Fruit fly (Drosophila melanogaster) whole organism, embryonic: ENCODE measurements around the gene CG6847.
A peak's percentile ranks its signal among the peaks of the same experiment; 100 is the strongest.

Source experiments
- Bgb ChIP-seq: fragments of 200-800 bp; sonication (Bioruptor generic); IDR thresholded peaks from 2 replicates; pipeline ENCODE4 v1.3.6; 2022; ENCODE audit warnings: missing biosample characterization, missing genetic modification characterization; ENCODE audit not compliant: partially characterized antibody
- CG1024 ChIP-seq: fragments of 200-800 bp; sonication (Bioruptor generic); IDR thresholded peaks from 2 replicates; pipeline ENCODE4 v1.3.6; 2022; ENCODE audit warnings: missing biosample characterization, missing genetic modification characterization
- CG11085 ChIP-seq: fragments of 200-800 bp; sonication (Bioruptor generic); IDR thresholded peaks from 2 replicates; pipeline ENCODE4 v1.3.6; 2022; ENCODE audit warnings: missing biosample characterization, missing genetic modification characterization
- CG11456 ChIP-seq: fragments of 200-800 bp; sonication (Bioruptor generic); IDR thresholded peaks from 3 replicates; pipeline ENCODE4 v1.3.6; 2022; ENCODE audit warnings: missing biosample characterization, missing genetic modification characterization
- CG11560 ChIP-seq: fragments of 200-800 bp; sonication (Bioruptor generic); IDR thresholded peaks from 3 replicates; pipeline ENCODE4 v1.3.6; 2022; ENCODE audit warnings: missing biosample characterization, missing genetic modification characterization
- CG12071 ChIP-seq: fragments of 200-800 bp; sonication (Bioruptor generic); optimal IDR thresholded peaks from 3 replicates; lab custom pipeline; 2018; ENCODE audit warnings: missing biosample characterization, mild to moderate bottlenecking, missing genetic modification characterization
- CG13775 ChIP-seq: fragments of 200-800 bp; sonication (Bioruptor generic); optimal IDR thresholded peaks from 3 replicates; lab custom pipeline; 2017; ENCODE audit warnings: missing biosample characterization, mild to moderate bottlenecking, missing genetic modification characterization
- CG14050 ChIP-seq: fragments of 200-800 bp; sonication (Bioruptor generic); IDR thresholded peaks from 3 replicates; pipeline ENCODE4 v1.3.6; 2022; ENCODE audit warnings: missing biosample characterization, missing genetic modification characterization
- CG17829 ChIP-seq: fragments of 200-800 bp; optimal IDR thresholded peaks from 2 replicates; lab custom pipeline; 2019; ENCODE audit warnings: missing biosample characterization, mild to moderate bottlenecking, missing genetic modification characterization, moderate library complexity
- CG1792 ChIP-seq: fragments of 200-800 bp; sonication (Bioruptor generic); optimal IDR thresholded peaks from 2 replicates; lab custom pipeline; 2016; ENCODE audit warnings: missing biosample characterization, missing genetic modification characterization
- CG2889 ChIP-seq: fragments of 200-800 bp; sonication (Bioruptor generic); IDR thresholded peaks from 3 replicates; pipeline ENCODE4 v1.3.6; 2022; ENCODE audit warnings: missing biosample characterization, missing genetic modification characterization
- CG32532 ChIP-seq: fragments of 200-800 bp; sonication (Bioruptor generic); IDR thresholded peaks from 2 replicates; pipeline ENCODE4 v1.3.6; 2022; ENCODE audit warnings: missing biosample characterization, missing genetic modification characterization
- CG3407 ChIP-seq: fragments of 200-800 bp; sonication (Bioruptor generic); optimal IDR thresholded peaks from 2 replicates; lab custom pipeline; 2018; ENCODE audit warnings: missing biosample characterization, mild to moderate bottlenecking, missing genetic modification characterization
- CG43689 ChIP-seq: fragments of 200-800 bp; sonication (Bioruptor generic); IDR thresholded peaks from 2 replicates; pipeline ENCODE4 v1.3.6; 2022; ENCODE audit warnings: missing biosample characterization, missing genetic modification characterization
- CG5953 ChIP-seq: fragments of 200-800 bp; sonication (Bioruptor generic); IDR thresholded peaks from 2 replicates; pipeline ENCODE4 v1.3.6; 2022; ENCODE audit warnings: missing biosample characterization, missing genetic modification characterization
- CG6689 ChIP-seq: fragments of 200-800 bp; sonication (Bioruptor generic); IDR thresholded peaks from 2 replicates; pipeline ENCODE4 v1.3.6; 2022; ENCODE audit warnings: missing biosample characterization, missing genetic modification characterization
- CG6791 ChIP-seq: fragments of 200-800 bp; sonication (Bioruptor generic); IDR thresholded peaks from 3 replicates; pipeline ENCODE4 v1.3.6; 2022; ENCODE audit warnings: missing biosample characterization, missing genetic modification characterization; ENCODE audit not compliant: partially characterized antibody
- CTCF ChIP-seq: fragments of 200-800 bp; sonication (Bioruptor generic); optimal IDR thresholded peaks from 2 replicates; lab custom pipeline; 2017; ENCODE audit warnings: missing biosample characterization, mild to moderate bottlenecking, missing genetic modification characterization, moderate library complexity
- ERR ChIP-seq: fragments of 200-800 bp; sonication (Bioruptor generic); optimal IDR thresholded peaks from 2 replicates; lab custom pipeline; 2016; ENCODE audit warnings: missing biosample characterization, missing genetic modification characterization
- Elba2 ChIP-seq: fragments of 200-800 bp; sonication (Bioruptor generic); optimal IDR thresholded peaks from 3 replicates; lab custom pipeline; 2016; ENCODE audit warnings: missing biosample characterization, missing genetic modification characterization
- Fer1 ChIP-seq: fragments of 200-800 bp; sonication (Bioruptor generic); optimal IDR thresholded peaks from 2 replicates; lab custom pipeline; 2017; ENCODE audit warnings: missing biosample characterization, mild to moderate bottlenecking, missing genetic modification characterization
- HLH4C ChIP-seq: fragments of 200-800 bp; sonication (Bioruptor generic); IDR thresholded peaks from 3 replicates; pipeline ENCODE4 v1.3.6; 2022; ENCODE audit warnings: missing biosample characterization, missing genetic modification characterization; ENCODE audit not compliant: partially characterized antibody
- HLH54F ChIP-seq: fragments of 200-800 bp; sonication (Bioruptor generic); optimal IDR thresholded peaks from 3 replicates; lab custom pipeline; 2016; ENCODE audit warnings: missing biosample characterization, missing genetic modification characterization
- HLHmδ ChIP-seq: fragments of 200-800 bp; sonication (Bioruptor generic); optimal IDR thresholded peaks from 2 replicates; lab custom pipeline; 2018; ENCODE audit warnings: missing biosample characterization, mild to moderate bottlenecking, missing genetic modification characterization, moderate library complexity
- Med ChIP-seq: fragments of 200-800 bp; sonication (Bioruptor generic); peaks from one replicate; lab custom pipeline; 2016; ENCODE audit warnings: missing biosample characterization, missing genetic modification characterization, mild to moderate bottlenecking, inconsistent platforms, moderate library complexity
- Ravus ChIP-seq: fragments of 200-800 bp; sonication (Bioruptor generic); IDR thresholded peaks from 2 replicates; pipeline ENCODE4 v1.3.6; 2022; ENCODE audit warnings: missing biosample characterization, missing genetic modification characterization
- Usf ChIP-seq: fragments of 200-800 bp; sonication (Bioruptor generic); optimal IDR thresholded peaks from 2 replicates; lab custom pipeline; 2017; ENCODE audit warnings: missing genotype, missing biosample characterization, missing genetic modification characterization
- chif ChIP-seq, 2 experiments: fragments of 200-800 bp; sonication (Bioruptor generic); optimal IDR thresholded peaks; 3 replicates each; lab custom pipeline; 2016; ENCODE audit warnings: missing biosample characterization in 2 of 2, missing genetic modification characterization in 2 of 2
- chn ChIP-seq: fragments of 200-800 bp; sonication (Bioruptor generic); optimal IDR thresholded peaks from 2 replicates; lab custom pipeline; 2016; ENCODE audit warnings: missing biosample characterization, missing genetic modification characterization
- cwo ChIP-seq: fragments of 200-800 bp; sonication (Bioruptor generic); optimal IDR thresholded peaks from 3 replicates; lab custom pipeline; 2017; ENCODE audit warnings: missing biosample characterization, missing genetic modification characterization, mild to moderate bottlenecking, moderate library complexity, missing genetic modification reagents
- disco-r ChIP-seq: fragments of 200-800 bp; sonication (Bioruptor generic); optimal IDR thresholded peaks from 2 replicates; lab custom pipeline; 2016; ENCODE audit warnings: missing biosample characterization, missing genetic modification characterization
- fd64A ChIP-seq: fragments of 200-800 bp; sonication (Bioruptor generic); optimal IDR thresholded peaks from 3 replicates; lab custom pipeline; 2018; ENCODE audit warnings: missing biosample characterization, mild to moderate bottlenecking, missing genetic modification characterization
- grau ChIP-seq: fragments of 200-800 bp; optimal IDR thresholded peaks from 3 replicates; lab custom pipeline; 2019; ENCODE audit warnings: missing biosample characterization, mild to moderate bottlenecking, missing genetic modification characterization, moderate library complexity
- gt ChIP-seq: fragments of 200-800 bp; sonication (Bioruptor generic); IDR thresholded peaks from 2 replicates; pipeline ENCODE4 v1.3.6; 2022; ENCODE audit warnings: missing biosample characterization, missing genetic modification characterization
- lilli ChIP-seq: fragments of 200-800 bp; sonication (Bioruptor generic); optimal IDR thresholded peaks from 3 replicates; lab custom pipeline; 2016; ENCODE audit warnings: missing biosample characterization, missing genetic modification characterization
- lov ChIP-seq, 2 experiments: fragments of 200-800 bp in 1 of 2; fragments of >200 bp in 1 of 2; sonication (Bioruptor generic) in 1 of 2; IDR thresholded peaks in 1 of 2; optimal IDR thresholded peaks in 1 of 2; 2 replicates in 1 of 2; 3 replicates in 1 of 2; pipeline versions ENCODE4 v1.3.6 to Lab custom; 2017 to 2022; ENCODE audit warnings: missing biosample characterization in 1 of 2, missing genetic modification characterization in 1 of 2
- peb ChIP-seq: fragments of 200-800 bp; sonication (Bioruptor generic); IDR thresholded peaks from 2 replicates; pipeline ENCODE4 v1.3.6; 2022; ENCODE audit warnings: missing biosample characterization, missing genetic modification characterization
- pita ChIP-seq: fragments of 200-800 bp; sonication (Bioruptor generic); optimal IDR thresholded peaks from 2 replicates; lab custom pipeline; 2017; ENCODE audit warnings: missing biosample characterization, mild to moderate bottlenecking, missing genetic modification characterization
- psq ChIP-seq: fragments of 200-800 bp; sonication (Bioruptor generic); optimal IDR thresholded peaks from 2 replicates; lab custom pipeline; 2017; ENCODE audit warnings: missing biosample characterization, missing genetic modification characterization
- sd ChIP-seq: fragments of 200-800 bp; sonication (Bioruptor generic); optimal IDR thresholded peaks from 3 replicates; lab custom pipeline; 2018; ENCODE audit warnings: missing biosample characterization, mild to moderate bottlenecking, missing genetic modification characterization, moderate library complexity
- stwl ChIP-seq: fragments of 200-800 bp; sonication (Bioruptor generic); optimal IDR thresholded peaks from 3 replicates; lab custom pipeline; 2018; ENCODE audit warnings: missing biosample characterization, mild to moderate bottlenecking, missing genetic modification characterization, moderate library complexity
- tap ChIP-seq: fragments of 200-800 bp; optimal IDR thresholded peaks from 3 replicates; lab custom pipeline; 2019; ENCODE audit warnings: missing biosample characterization, mild to moderate bottlenecking, missing genetic modification characterization, moderate library complexity
- vfl ChIP-seq: fragments of 200-800 bp; sonication (Bioruptor generic); optimal IDR thresholded peaks from 2 replicates; lab custom pipeline; 2016; ENCODE audit warnings: missing biosample characterization, missing genetic modification characterization
- zen ChIP-seq: fragments of 200-800 bp; sonication (Bioruptor generic); optimal IDR thresholded peaks from 3 replicates; lab custom pipeline; 2018; ENCODE audit warnings: missing biosample characterization, mild to moderate bottlenecking, missing genetic modification characterization, moderate library complexity

The CG6847 gene

DNA sequence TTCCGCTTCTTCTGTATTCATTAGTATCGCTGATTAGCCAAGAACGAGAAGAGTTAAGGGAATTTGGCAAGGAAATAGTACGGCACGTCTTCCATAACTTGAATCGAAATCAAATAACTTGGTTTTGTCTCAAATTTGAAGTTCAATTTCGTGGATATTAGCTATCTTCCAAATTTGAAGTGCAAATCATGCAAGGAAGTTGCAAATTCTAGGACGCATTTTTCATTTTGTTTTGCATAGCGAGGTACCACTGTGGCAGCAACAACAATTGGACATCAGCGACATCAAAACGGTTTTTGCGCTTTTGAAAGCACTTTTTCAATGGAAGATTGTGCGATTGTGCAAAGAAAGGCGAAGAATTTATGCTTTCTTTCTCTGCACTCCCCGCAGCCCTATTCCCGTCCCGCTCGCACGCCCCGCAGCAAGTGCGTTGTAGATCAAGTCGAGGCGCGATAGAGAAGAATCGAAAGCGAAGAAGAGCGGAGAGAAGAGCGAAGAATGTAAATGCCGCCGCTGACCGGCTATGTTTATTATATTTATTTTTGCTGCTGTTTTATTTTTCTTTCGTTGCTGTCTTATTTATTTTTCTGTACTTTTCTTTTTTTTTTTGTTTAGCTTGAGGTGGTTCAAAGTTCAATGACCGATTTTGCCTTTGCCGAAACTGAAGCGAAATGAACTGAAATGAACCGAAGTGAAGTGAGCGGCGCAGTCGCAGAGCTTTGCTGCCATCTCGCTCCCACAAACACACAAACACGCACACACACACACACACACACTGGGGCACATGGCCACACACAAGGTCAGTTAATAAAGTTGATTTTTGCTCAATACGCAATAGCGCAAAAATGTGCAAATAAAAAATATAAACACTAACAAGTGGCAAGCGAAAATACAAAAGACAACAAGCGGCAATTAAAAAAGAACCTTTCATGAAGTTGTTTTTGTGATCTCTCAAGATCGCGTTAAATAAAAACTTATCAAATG, 29.8 kb upstream of the CG6847 start (continued):
- TF ChIP-seq vfl (GFP tag; lab: Kevin White, UChicago) (peak; percentile 28), CG1024 (GFP tag; lab: Robert Waterston, UW) (no peak), CG5953 (GFP tag; lab: Robert Waterston, UW) (no peak), disco-r (GFP tag; lab: Kevin White, UChicago) (no peak), HLHmδ (no peak), gt (GFP tag; lab: Robert Waterston, UW) (no peak), Elba2 (no peak), ERR (no peak), CG13775 (GFP tag; lab: Kevin White, UChicago) (peak; percentile 44), HLH54F (GFP tag; lab: Kevin White, UChicago) (peak; percentile 48), Ravus (no peak), Bgb (no peak), chn (GFP tag; lab: Kevin White, UChicago) (no peak), peb (GFP tag; lab: Robert Waterston, UW) (no peak), lilli (peak; percentile 82), CG11085 (GFP tag; lab: Robert Waterston, UW) (peak; percentile 57; the same call in 1 of the 2 replicates), CG12071 (GFP tag; lab: Kevin White, UChicago) (peak; percentile 55), Usf (peak; percentile 63), CG17829 (tag; lab: Kevin White, UChicago) (peak; percentile 0), CG11456 (0 out of 3 replicates have a peak, but pooled peaks have one; percentile 67), CG3407 (no peak)

DNA sequence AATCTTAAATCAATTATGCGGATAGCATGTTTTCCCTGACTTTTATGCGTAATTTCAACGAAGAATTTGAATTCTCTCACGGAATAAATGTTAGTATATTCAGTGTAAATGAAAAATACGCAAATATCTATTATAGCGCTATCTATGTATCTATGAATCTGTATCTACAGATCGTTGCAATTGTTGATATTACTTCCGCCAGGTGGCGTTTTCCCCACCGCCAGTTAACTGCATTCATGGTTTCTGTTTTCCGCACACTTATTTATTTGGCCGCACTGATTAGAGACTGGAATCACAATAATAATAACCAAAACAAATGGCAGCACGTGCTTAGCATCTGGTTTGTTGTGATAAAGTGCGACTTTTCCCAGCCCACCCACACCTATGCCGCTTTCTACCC, 28.5 kb upstream of the CG6847 start:
- TF ChIP-seq CTCF (GFP tag; lab: Kevin White, UChicago), result peak; percentile 86
- peak; percentile 7 for TF ChIP-seq Med (GFP tag; lab: Kevin White, UChicago)
- no peak for TF ChIP-seq fd64A
- TF ChIP-seq cwo (GFP tag; lab: Kevin White, UChicago), result peak; percentile 13
- TF ChIP-seq zen (tag; lab: Kevin White, UChicago), result no peak
- no peak for TF ChIP-seq CG14050 (GFP tag; lab: Robert Waterston, UW)
- no peak for TF ChIP-seq CG11456

DNA sequence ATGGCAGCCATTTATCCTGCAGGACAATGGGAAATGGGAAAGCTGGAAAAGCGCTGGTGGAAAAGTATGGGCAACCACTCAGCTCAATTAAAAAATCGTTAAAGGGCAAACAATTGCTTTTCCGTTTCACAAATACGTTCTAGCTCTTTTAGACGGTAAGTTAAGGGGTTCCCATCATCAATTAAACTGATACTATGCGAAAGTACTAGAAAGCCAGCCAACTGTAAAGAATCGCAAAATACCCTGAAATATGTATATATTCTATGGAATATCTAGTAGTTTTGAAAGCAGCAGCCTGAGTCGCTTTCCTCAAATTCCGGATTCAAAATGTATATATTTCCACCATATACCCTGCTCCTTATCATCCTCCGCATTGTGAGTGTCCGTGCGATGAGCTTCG, 27.8 kb upstream of the CG6847 start, which contains the start of gene CG12985:
Gene CG12985, plus strand, starts transcription at position 301 of the 400 bp plus-strand sequence.
- TF ChIP-seq CG43689 (GFP tag; lab: Robert Waterston, UW) (no peak), grau (tag; lab: Kevin White, UChicago) (no peak), psq (GFP tag; lab: Kevin White, UChicago) (no peak), CG6689 (GFP tag; lab: Robert Waterston, UW) (no peak), sd (tag; lab: Kevin White, UChicago) (no peak), CG32532 (no peak)

DNA sequence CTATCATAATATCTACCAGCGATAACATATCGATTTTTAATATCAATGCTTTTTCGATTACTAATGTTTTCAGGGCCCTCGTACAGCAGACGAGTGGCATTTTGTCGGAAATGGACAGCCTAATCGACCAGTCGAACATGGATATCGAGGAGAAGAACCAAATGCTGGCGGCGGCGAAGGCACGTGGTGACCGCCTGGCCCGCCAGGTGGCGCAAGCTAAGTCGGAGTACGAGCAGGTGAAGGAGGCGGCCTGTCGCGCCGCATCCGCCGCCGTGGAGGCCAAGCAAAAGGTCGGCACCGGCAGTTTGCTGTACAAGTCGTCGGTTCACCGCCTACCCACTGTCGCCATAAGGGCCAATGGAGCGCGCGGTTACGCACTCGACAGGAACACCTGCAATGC, 26.7 kb upstream of the CG6847 start:
- TF ChIP-seq CTCF (GFP tag; lab: Kevin White, UChicago), result peak; percentile 89
- TF ChIP-seq tap (tag; lab: Kevin White, UChicago), result no peak
- no peak for TF ChIP-seq Fer1
- TF ChIP-seq CG6791, result peak; percentile 50; the same call in 1 of the 3 replicates
- TF ChIP-seq chif (GFP tag; optimal IDR thresholded peaks at IDR 0.05; lab: Kevin White, UChicago), result no peak
- TF ChIP-seq CG11560, result no peak
- peak; percentile 53 for TF ChIP-seq Med (GFP tag; lab: Kevin White, UChicago)
- no peak for TF ChIP-seq lov (optimal IDR thresholded peaks at IDR 0.05; lab: Kevin White, UChicago)
- TF ChIP-seq lov (GFP tag; IDR thresholded peaks at IDR 0.05; lab: Robert Waterston, UW), result 0 out of 3 replicates have a peak, but pooled peaks have one; percentile 24
- TF ChIP-seq stwl (tag; lab: Kevin White, UChicago), result peak; percentile 31
- TF ChIP-seq HLH4C (GFP tag; lab: Robert Waterston, UW), result 0 out of 3 replicates have a peak, but pooled peaks have one; percentile 40
- TF ChIP-seq pita (GFP tag; lab: Kevin White, UChicago), result peak; percentile 24
- TF ChIP-seq CG1792 (GFP tag; lab: Kevin White, UChicago), result no peak
- TF ChIP-seq CG2889, result 0 out of 3 replicates have a peak, but pooled peaks have one; percentile 10
